Worm (Caenorhabditis elegans): ENCODE results near the gene R02F11.12.

Gene R02F11.12

ce11 chrV:4800794-4801193 is 10.3 kb downstream of the R02F11.12 start, which contains the start of gene R02F11.1 (continued):
- no peak for TF ChIP-seq npax-4 (tag; optimal IDR thresholded peaks at IDR 0.05)

DNA sequence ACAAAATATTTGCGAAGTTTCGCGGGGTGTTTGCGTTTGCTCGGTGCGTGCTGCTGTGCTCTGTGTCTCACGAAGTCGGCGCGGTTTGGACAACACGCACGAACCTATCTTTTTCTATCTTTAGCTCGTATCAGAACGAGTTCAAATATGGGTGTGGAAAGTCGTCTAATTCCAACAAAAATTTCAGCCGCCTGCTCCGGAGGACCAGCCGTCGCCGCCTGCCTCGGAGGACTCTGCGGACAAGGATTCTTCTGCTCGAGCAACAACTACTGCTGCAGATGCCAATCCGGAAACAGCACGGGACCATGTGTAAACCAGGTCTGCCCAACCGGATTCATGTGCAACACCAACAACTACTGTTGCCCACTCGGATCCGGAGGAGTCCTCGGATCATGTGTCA is 11.5 kb downstream of the R02F11.12 start:
- TF ChIP-seq hlh-8 (tag; optimal IDR thresholded peaks at IDR 0.05), result no peak
- no peak for TF ChIP-seq ceh-22 (tag; optimal IDR thresholded peaks at IDR 0.05)
- no peak for TF ChIP-seq hlh-6 (tag; optimal IDR thresholded peaks at IDR 0.05)
- TF ChIP-seq C08G9.2 (tag; optimal IDR thresholded peaks at IDR 0.05), result no peak
- TF ChIP-seq mec-3 (tag; optimal IDR thresholded peaks at IDR 0.05; ENCODE audit: borderline replicate concordance), result no peak
- no peak for TF ChIP-seq fkh-10 (GFP tag; optimal IDR thresholded peaks at IDR 0.05)
- no peak for TF ChIP-seq ceh-24 (tag; optimal IDR thresholded peaks at IDR 0.05)
- TF ChIP-seq ceh-19 (GFP tag; optimal IDR thresholded peaks at IDR 0.05), result no peak
- TF ChIP-seq K09A11.1 (tag; optimal IDR thresholded peaks at IDR 0.05; ENCODE audit: insufficient read depth), result no peak
- TF ChIP-seq elt-2 (tag; optimal IDR thresholded peaks at IDR 0.05), result no peak

DNA sequence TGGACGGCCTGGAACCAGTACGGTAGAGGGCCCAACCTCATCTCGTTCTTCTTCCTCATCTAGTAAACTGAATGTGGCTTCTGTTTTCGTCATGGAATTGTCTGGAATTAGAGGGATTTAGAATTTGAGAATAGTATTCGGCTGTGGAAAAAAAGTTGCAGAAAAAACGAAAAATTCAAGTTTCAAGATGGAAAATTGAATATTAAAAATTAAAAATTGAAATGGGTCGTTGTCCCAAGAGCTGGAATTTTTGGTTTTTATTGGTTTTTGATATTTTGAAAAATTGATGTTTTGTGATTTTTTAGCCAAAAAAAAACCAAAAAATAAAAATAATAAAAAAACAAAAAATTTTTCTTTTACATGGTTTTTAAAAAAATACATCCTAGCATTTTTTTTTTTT is 15.4 kb downstream of the R02F11.12 start, which contains the start of gene R02F11.3:
Gene R02F11.3, minus strand, starts transcription at position 101 of the 400 bp plus-strand sequence.
- TF ChIP-seq unc-3 (GFP tag; conservative IDR thresholded peaks at IDR 0.05) (no peak), unc-3 (tag; optimal IDR thresholded peaks at IDR 0.05) (no peak)

- no peak for TF ChIP-seq hlh-30 (tag; optimal IDR thresholded peaks at IDR 0.05; ENCODE audit: insufficient read depth)
- peak; percentile 3 for TF ChIP-seq tbx-2 (tag; optimal IDR thresholded peaks at IDR 0.05)
These were observed 16.4 kb downstream of the R02F11.12 start for ce11 chrV:4806859-4807258.

DNA sequence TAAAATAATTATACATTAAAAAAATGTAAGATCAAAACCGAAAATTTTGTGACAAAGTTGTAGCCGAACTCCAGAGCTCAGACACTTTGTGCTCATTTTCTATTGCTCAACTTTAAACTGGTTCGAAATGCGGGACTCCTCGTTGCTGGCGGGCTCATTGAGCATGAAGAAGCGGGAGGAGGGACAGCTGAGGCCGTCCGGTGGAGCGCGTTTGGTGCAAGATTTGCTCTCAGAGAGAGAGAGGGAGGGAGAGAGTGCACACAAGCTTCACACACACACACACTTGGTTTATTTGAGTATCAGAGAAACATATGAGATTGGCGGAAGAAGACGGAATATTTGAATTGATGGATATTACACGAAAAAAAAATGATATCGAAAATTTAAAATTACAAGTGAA is 20.2 kb downstream of the R02F11.12 start:
- TF ChIP-seq ztf-16 (tag; optimal IDR thresholded peaks at IDR 0.05) (no peak), madf-2 (tag; optimal IDR thresholded peaks at IDR 0.05) (no peak), ceh-31 (tag; optimal IDR thresholded peaks at IDR 0.05) (peak; percentile 57), nfya-1 (tag; optimal IDR thresholded peaks at IDR 0.05) (peak; percentile 56), fkh-10 (GFP tag; optimal IDR thresholded peaks at IDR 0.05) (no peak), ref-2 (tag; optimal IDR thresholded peaks at IDR 0.05) (no peak), unc-55 (GFP tag; optimal IDR thresholded peaks at IDR 0.05) (peak; percentile 43), ceh-34 (tag; optimal IDR thresholded peaks at IDR 0.05) (peak; percentile 29), elt-2 (tag; optimal IDR thresholded peaks at IDR 0.05) (no peak), hlh-8 (tag; optimal IDR thresholded peaks at IDR 0.05) (peak; percentile 4), pros-1 (tag; optimal IDR thresholded peaks at IDR 0.05) (peak; percentile 43), syd-9 (tag; optimal IDR thresholded peaks at IDR 0.05) (no peak), ceh-19 (GFP tag; optimal IDR thresholded peaks at IDR 0.05) (peak; percentile 31), tbx-2 (tag; optimal IDR thresholded peaks at IDR 0.05) (peak; percentile 40), unc-86 (tag; optimal IDR thresholded peaks at IDR 0.05) (no peak), ceh-18 (tag; optimal IDR thresholded peaks at IDR 0.05) (peak; percentile 43), unc-42 (tag; optimal IDR thresholded peaks at IDR 0.05) (peak; percentile 24), ceh-2 (tag; optimal IDR thresholded peaks at IDR 0.05) (peak; percentile 26), ceh-30 (tag; optimal IDR thresholded peaks at IDR 0.05) (no peak), ceh-6 (GFP tag; optimal IDR thresholded peaks at IDR 0.05) (no peak), ceh-22 (tag; optimal IDR thresholded peaks at IDR 0.05) (no peak), elt-4 (tag; optimal IDR thresholded peaks at IDR 0.05) (no peak), eyg-1 (tag; optimal IDR thresholded peaks at IDR 0.05) (no peak), ama-1 (optimal IDR thresholded peaks at IDR 0.05) (no peak)

DNA sequence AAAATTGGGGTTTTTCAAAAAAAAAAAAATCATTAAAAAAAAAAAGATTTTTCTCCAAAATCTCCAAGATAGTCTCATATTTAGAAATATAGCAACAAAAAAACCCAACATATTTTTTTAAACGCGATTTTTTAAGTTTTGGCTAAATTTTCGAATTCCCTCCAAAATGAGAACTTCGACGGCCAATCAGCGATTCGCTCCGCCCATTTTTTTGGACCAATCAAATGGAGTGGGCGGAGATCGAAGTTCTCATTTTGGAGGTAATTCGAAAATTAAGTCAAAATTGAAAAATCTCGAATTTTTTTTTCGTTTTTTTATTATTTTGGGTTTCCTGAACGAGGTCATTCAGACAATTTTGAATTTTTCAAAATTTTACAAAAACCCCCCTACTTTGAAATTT is 23.4 kb downstream of the R02F11.12 start:
- TF ChIP-seq ceh-14 (tag; optimal IDR thresholded peaks at IDR 0.05), result no peak
- TF ChIP-seq gmeb-2 (tag; optimal IDR thresholded peaks at IDR 0.05), result no peak
- TF ChIP-seq mec-3 (tag; optimal IDR thresholded peaks at IDR 0.05; ENCODE audit: borderline replicate concordance), result no peak
- TF ChIP-seq ets-4 (tag; optimal IDR thresholded peaks at IDR 0.05), result no peak
- no peak for TF ChIP-seq pat-9 (tag; optimal IDR thresholded peaks at IDR 0.05)
- TF ChIP-seq pha-4 (tag; optimal IDR thresholded peaks at IDR 0.05), result no peak
- TF ChIP-seq nfya-1 (tag; optimal IDR thresholded peaks at IDR 0.05), result peak; percentile 53

All from whole organism, late embryonic.